Worm (Caenorhabditis elegans) whole organism, L1 larva: ENCODE results near the gene unk-1.

Experiments
- Y116A8C.19 ChIP-seq: sonication (generic microtip); optimal IDR thresholded peaks from 2 replicates; lab custom pipeline; 2016; ENCODE audit warnings: missing compliant biosample characterization, missing genetic modification characterization, borderline replicate concordance
- aly-2 ChIP-seq: fragments of 150-350 bp; optimal IDR thresholded peaks from 2 replicates; lab custom pipeline; 2014; ENCODE audit warnings: missing biosample characterization, missing genetic modification characterization
- ama-1 ChIP-seq: fragments of 150-350 bp; optimal IDR thresholded peaks from 2 replicates; lab custom pipeline; 2014
- ceh-63 ChIP-seq: fragments of 200-800 bp; sonication (Bioruptor generic); optimal IDR thresholded peaks from 2 replicates; lab custom pipeline; 2018; ENCODE audit warnings: mild to moderate bottlenecking, missing genetic modification characterization, missing compliant biosample characterization
- ceh-8 ChIP-seq: fragments of 200-800 bp; sonication (Bioruptor generic); optimal IDR thresholded peaks from 2 replicates; lab custom pipeline; 2018; ENCODE audit warnings: mild to moderate bottlenecking, missing genetic modification characterization, moderate library complexity, missing compliant biosample characterization
- ceh-82 ChIP-seq, 3 experiments: fragments of 150-350 bp in 1 of 3; sonication (generic microtip) in 2 of 3; optimal IDR thresholded peaks; 2 replicates each; lab custom pipeline; 2014 to 2017; ENCODE audit warnings: missing biosample characterization in 3 of 3, missing genetic modification characterization in 3 of 3
- ceh-88 ChIP-seq: fragments of 200-800 bp; sonication (Bioruptor generic); IDR thresholded peaks from 2 replicates; pipeline ENCODE4 v1.3.6; 2022; ENCODE audit warnings: missing genetic modification characterization, missing compliant biosample characterization
- ceh-90 ChIP-seq: sonication (generic microtip); optimal IDR thresholded peaks from 2 replicates; lab custom pipeline; 2016; ENCODE audit warnings: missing genetic modification characterization, missing compliant biosample characterization
- ces-1 ChIP-seq: fragments of 150-350 bp; optimal IDR thresholded peaks from 2 replicates; lab custom pipeline; 2014; ENCODE audit warnings: missing biosample characterization, missing genetic modification reagents, missing genetic modification characterization
- dpl-1 ChIP-seq, 3 experiments: fragments of 150-350 bp in 2 of 3; sonication (generic microtip) in 1 of 3; optimal IDR thresholded peaks; 2 replicates each; lab custom pipeline; 2014 to 2017; ENCODE audit warnings: missing biosample characterization in 3 of 3, missing genetic modification characterization in 3 of 3, missing genetic modification reagents in 3 of 3
- dsc-1 ChIP-seq: sonication (generic microtip); optimal IDR thresholded peaks from 2 replicates; lab custom pipeline; 2016; ENCODE audit warnings: mild to moderate bottlenecking, missing genetic modification characterization, missing compliant biosample characterization
- egl-13 ChIP-seq: sonication (generic microtip); optimal IDR thresholded peaks from 2 replicates; lab custom pipeline; 2016; ENCODE audit warnings: missing genotype, missing genetic modification reagents, missing genetic modification characterization, missing compliant biosample characterization
- egl-27 ChIP-seq, 2 experiments: fragments of 150-350 bp in 1 of 2; sonication (generic microtip); optimal IDR thresholded peaks; 3 replicates each; lab custom pipeline; 2017 to 2018; ENCODE audit warnings: missing biosample characterization in 2 of 2, missing genetic modification characterization in 2 of 2, missing genetic modification reagents in 2 of 2
- elt-2 ChIP-seq: sonication (generic microtip); optimal IDR thresholded peaks from 2 replicates; lab custom pipeline; 2016; ENCODE audit warnings: missing genetic modification characterization, mild to moderate bottlenecking, inconsistent platforms, missing compliant biosample characterization, missing genetic modification reagents
- ets-5 ChIP-seq: fragments of 200-800 bp; sonication (Bioruptor generic); IDR thresholded peaks from 2 replicates; pipeline ENCODE4 v1.3.6; 2022; ENCODE audit warnings: missing genetic modification characterization, missing compliant biosample characterization
- fkh-10 ChIP-seq: sonication (generic microtip); optimal IDR thresholded peaks from 2 replicates; lab custom pipeline; 2017; ENCODE audit warnings: missing biosample characterization, missing genetic modification reagents, missing genetic modification characterization
- fkh-8 ChIP-seq: sonication (generic microtip); optimal IDR thresholded peaks from 2 replicates; lab custom pipeline; 2016; ENCODE audit warnings: mild to moderate bottlenecking, missing genetic modification characterization, missing compliant biosample characterization
- hlh-17 ChIP-seq: fragments of 200-800 bp; sonication (Bioruptor generic); optimal IDR thresholded peaks from 2 replicates; lab custom pipeline; 2018; ENCODE audit warnings: missing genetic modification characterization, mild to moderate bottlenecking, missing compliant biosample characterization, moderate library complexity, borderline replicate concordance
- isw-1 ChIP-seq: fragments of 200-800 bp; sonication (Bioruptor generic); IDR thresholded peaks from 2 replicates; pipeline ENCODE4 v1.3.6; 2022; ENCODE audit warnings: missing genetic modification characterization, missing compliant biosample characterization
- lin-13 ChIP-seq: fragments of 150-350 bp; optimal IDR thresholded peaks from 2 replicates; lab custom pipeline; 2014; ENCODE audit warnings: missing biosample characterization, missing genetic modification reagents, missing genetic modification characterization
- lin-15B ChIP-seq: fragments of 150-350 bp; sonication (generic microtip); optimal IDR thresholded peaks from 3 replicates; lab custom pipeline; 2014; ENCODE audit warnings: missing biosample characterization, missing genetic modification characterization
- lir-3 ChIP-seq: sonication (generic microtip); optimal IDR thresholded peaks from 2 replicates; lab custom pipeline; 2016; ENCODE audit warnings: mild to moderate bottlenecking, missing genetic modification characterization, moderate library complexity, missing compliant biosample characterization; ENCODE audit not compliant: poor library complexity
- mab-9 ChIP-seq: fragments of 200-800 bp; sonication (Bioruptor generic); IDR thresholded peaks from 2 replicates; pipeline ENCODE4 v1.3.6; 2022; ENCODE audit warnings: missing genetic modification reagents, missing genetic modification characterization, missing compliant biosample characterization
- mef-2 ChIP-seq: fragments of 150-350 bp; optimal IDR thresholded peaks from 2 replicates; lab custom pipeline; 2014; ENCODE audit warnings: missing biosample characterization, missing genetic modification characterization
- nhr-28 ChIP-seq: fragments of 150-350 bp; optimal IDR thresholded peaks from 2 replicates; lab custom pipeline; 2014; ENCODE audit warnings: missing biosample characterization, missing genetic modification characterization
- nhr-47 ChIP-seq: sonication (generic microtip); optimal IDR thresholded peaks from 2 replicates; lab custom pipeline; 2016; ENCODE audit warnings: mild to moderate bottlenecking, missing genetic modification characterization, moderate library complexity, missing compliant biosample characterization
- nhr-71 ChIP-seq: sonication (generic microtip); optimal IDR thresholded peaks from 2 replicates; lab custom pipeline; 2016; ENCODE audit warnings: mild to moderate bottlenecking, missing genetic modification characterization, moderate library complexity, missing compliant biosample characterization
- nhr-76 ChIP-seq: sonication (generic microtip); optimal IDR thresholded peaks from 2 replicates; lab custom pipeline; 2017; ENCODE audit warnings: missing biosample characterization, missing genetic modification characterization
- nhr-84 ChIP-seq: sonication (generic microtip); optimal IDR thresholded peaks from 2 replicates; lab custom pipeline; 2017; ENCODE audit warnings: missing biosample characterization, missing genetic modification characterization
- nhr-90 ChIP-seq: sonication (generic microtip); optimal IDR thresholded peaks from 2 replicates; lab custom pipeline; 2016; ENCODE audit warnings: mild to moderate bottlenecking, missing genetic modification characterization, missing compliant biosample characterization; ENCODE audit not compliant: poor library complexity
- pag-3 ChIP-seq: sonication (generic microtip); optimal IDR thresholded peaks from 2 replicates; lab custom pipeline; 2017; ENCODE audit warnings: missing genetic modification characterization, mild to moderate bottlenecking, missing compliant biosample characterization, antibody characterized with exemption, borderline replicate concordance; ENCODE audit not compliant: insufficient read depth
- pax-3 ChIP-seq: fragments of 200-800 bp; sonication (Bioruptor generic); optimal IDR thresholded peaks from 2 replicates; lab custom pipeline; 2018; ENCODE audit warnings: mild to moderate bottlenecking, missing genetic modification characterization, moderate library complexity, missing compliant biosample characterization
- pqm-1 ChIP-seq: sonication (generic microtip); optimal IDR thresholded peaks from 3 replicates; lab custom pipeline; 2017; ENCODE audit warnings: missing biosample characterization, missing genetic modification characterization
- skn-1 ChIP-seq: fragments of 150-350 bp; optimal IDR thresholded peaks from 2 replicates; lab custom pipeline; 2014; ENCODE audit warnings: missing biosample characterization, missing genetic modification characterization
- snpc-4 ChIP-seq: fragments of 150-350 bp; optimal IDR thresholded peaks from 2 replicates; lab custom pipeline; 2014; ENCODE audit warnings: missing biosample characterization, missing genetic modification characterization
- snu-23 ChIP-seq: sonication (generic microtip); optimal IDR thresholded peaks from 2 replicates; lab custom pipeline; 2016; ENCODE audit warnings: missing genetic modification characterization, missing compliant biosample characterization
- sox-4 ChIP-seq: sonication (generic microtip); optimal IDR thresholded peaks from 2 replicates; lab custom pipeline; 2016; ENCODE audit warnings: missing genetic modification characterization, missing compliant biosample characterization
- sup-37 ChIP-seq: fragments of 200-800 bp; sonication (Bioruptor generic); optimal IDR thresholded peaks from 2 replicates; lab custom pipeline; 2018; ENCODE audit warnings: mild to moderate bottlenecking, missing genetic modification characterization, missing compliant biosample characterization
- swsn-7 ChIP-seq: sonication (generic microtip); optimal IDR thresholded peaks from 2 replicates; lab custom pipeline; 2016; ENCODE audit warnings: missing genetic modification characterization, missing compliant biosample characterization
- tbx-2 ChIP-seq: sonication (generic microtip); optimal IDR thresholded peaks from 2 replicates; lab custom pipeline; 2016; ENCODE audit warnings: missing genetic modification characterization, missing compliant biosample characterization
- unc-130 ChIP-seq: fragments of 150-350 bp; optimal IDR thresholded peaks from 2 replicates; lab custom pipeline; 2017; ENCODE audit warnings: missing biosample characterization, missing genetic modification characterization, inconsistent platforms
- unc-30 ChIP-seq: sonication (generic microtip); optimal IDR thresholded peaks from 2 replicates; lab custom pipeline; 2017; ENCODE audit warnings: missing biosample characterization, missing genetic modification characterization
- unc-62 ChIP-seq: fragments of 150-350 bp; optimal IDR thresholded peaks from 2 replicates; lab custom pipeline; 2014; ENCODE audit warnings: missing biosample characterization, missing genetic modification reagents, missing genetic modification characterization
- unc-86 ChIP-seq: sonication (generic microtip); optimal IDR thresholded peaks from 2 replicates; lab custom pipeline; 2016; ENCODE audit warnings: missing genetic modification characterization, missing compliant biosample characterization
- unc-98 ChIP-seq: fragments of 200-800 bp; sonication (Bioruptor generic); IDR thresholded peaks from 2 replicates; pipeline ENCODE4 v1.3.6; 2022; ENCODE audit warnings: missing genetic modification characterization, missing compliant biosample characterization
- xbp-1 ChIP-seq: sonication (generic microtip); optimal IDR thresholded peaks from 2 replicates; lab custom pipeline; 2016; ENCODE audit warnings: missing genetic modification characterization, missing compliant biosample characterization
- zag-1 ChIP-seq: fragments of 150-350 bp; optimal IDR thresholded peaks from 2 replicates; lab custom pipeline; 2014; ENCODE audit warnings: missing biosample characterization, missing genetic modification characterization
- ztf-4 ChIP-seq: fragments of 150-350 bp; optimal IDR thresholded peaks from 2 replicates; lab custom pipeline; 2014; ENCODE audit warnings: missing biosample characterization, missing genetic modification characterization

The unk-1 gene

ce11 chrX:7976400-7976799, 38.4 kb upstream of the unk-1 start, which contains the start of gene F45E1.5:
TSS of gene F45E1.5 (plus strand) at chrX:7976700.
- TF ChIP-seq ceh-88 (GFP tag; lab: Robert Waterston, UW) (no peak), snpc-4 (tag; lab: Kevin White, UChicago) (no peak), unc-62 (GFP tag; lab: Kevin White, UChicago) (no peak), Y116A8C.19 (no peak), unc-98 (GFP tag; lab: Robert Waterston, UW) (no peak), sup-37 (GFP tag; lab: Kevin White, UChicago) (no peak), egl-27 (tag; optimal IDR thresholded peaks at IDR 0.05; lab: Kevin White, UChicago) (no peak), aly-2 (tag; lab: Kevin White, UChicago) (no peak), hlh-17 (GFP tag; lab: Kevin White, UChicago) (no peak), unc-86 (no peak), fkh-10 (GFP tag; lab: Kevin White, UChicago) (no peak), ztf-4 (tag; lab: Kevin White, UChicago) (no peak), swsn-7 (tag; lab: Kevin White, UChicago) (no peak), snu-23 (GFP tag; lab: Kevin White, UChicago) (no peak), pag-3 (tag; lab: Kevin White, UChicago) (no peak), nhr-76 (tag; lab: Kevin White, UChicago) (no peak), unc-130 (tag; lab: Kevin White, UChicago) (no peak), skn-1 (tag; lab: Kevin White, UChicago) (no peak), ceh-90 (tag; lab: Kevin White, UChicago) (no peak)

ce11 chrX:7977452-7977851, 37.3 kb upstream of the unk-1 start:
- TF ChIP-seq ceh-88 (GFP tag; lab: Robert Waterston, UW) (no peak), fkh-8 (tag; lab: Kevin White, UChicago) (peak; percentile 87), nhr-71 (tag; lab: Kevin White, UChicago) (peak; percentile 66), nhr-47 (tag; lab: Kevin White, UChicago) (peak; percentile 51), dsc-1 (tag; lab: Kevin White, UChicago) (peak; percentile 31), sox-4 (tag; lab: Kevin White, UChicago) (peak; percentile 41), lin-15B (tag; lab: Kevin White, UChicago) (no peak)

- TF ChIP-seq elt-2 (tag; lab: Kevin White, UChicago), result no peak
- no peak for TF ChIP-seq pqm-1 (tag; lab: Kevin White, UChicago)
- TF ChIP-seq lir-3, result no peak
- TF ChIP-seq swsn-7 (tag; lab: Kevin White, UChicago), result no peak
- no peak for TF ChIP-seq egl-13 (tag; lab: Kevin White, UChicago)
- TF ChIP-seq nhr-28 (tag; lab: Kevin White, UChicago), result no peak
- no peak for TF ChIP-seq mab-9 (GFP tag; lab: Robert Waterston, UW)
- no peak for TF ChIP-seq tbx-2 (tag; lab: Kevin White, UChicago)
- TF ChIP-seq egl-27 (tag; optimal IDR thresholded peaks at IDR 0.05; lab: Kevin White, UChicago), result no peak
- TF ChIP-seq mef-2, result no peak
- no peak for TF ChIP-seq lin-13
- TF ChIP-seq unc-30, result no peak
- no peak for TF ChIP-seq ets-5 (GFP tag; lab: Robert Waterston, UW)
- no peak for TF ChIP-seq isw-1 (GFP tag; lab: Robert Waterston, UW)
- no peak for TF ChIP-seq nhr-47 (tag; lab: Kevin White, UChicago)
- no peak for TF ChIP-seq ceh-82 (tag; optimal IDR thresholded peaks at IDR 0.05; lab: Kevin White, UChicago)
- peak; percentile 70 for TF ChIP-seq fkh-8 (tag; lab: Kevin White, UChicago)
- no peak for TF ChIP-seq pax-3 (tag; lab: Kevin White, UChicago)
- no peak for TF ChIP-seq nhr-84 (tag; lab: Kevin White, UChicago)
- TF ChIP-seq dsc-1 (tag; lab: Kevin White, UChicago), result no peak
- TF ChIP-seq sox-4 (tag; lab: Kevin White, UChicago), result no peak
- TF ChIP-seq nhr-71 (tag; lab: Kevin White, UChicago), result peak; percentile 17
- TF ChIP-seq ama-1 (lab: Kevin White, UChicago), result no peak
- no peak for TF ChIP-seq ces-1 (GFP tag; lab: Kevin White, UChicago)
- TF ChIP-seq unc-98 (GFP tag; lab: Robert Waterston, UW), result no peak
- no peak for TF ChIP-seq dpl-1 (GFP tag; optimal IDR thresholded peaks at IDR 0.05; lab: Kevin White, UChicago)
- TF ChIP-seq nhr-90 (tag; lab: Kevin White, UChicago), result no peak
- TF ChIP-seq ceh-8, result no peak
- no peak for TF ChIP-seq zag-1 (tag; lab: Kevin White, UChicago)
- peak; percentile 3 for TF ChIP-seq xbp-1
- no peak for TF ChIP-seq aly-2 (tag; lab: Kevin White, UChicago)
- no peak for TF ChIP-seq snpc-4 (tag; lab: Kevin White, UChicago)
- TF ChIP-seq ceh-63 (GFP tag; lab: Kevin White, UChicago), result no peak
These were observed 32.7 kb upstream of the unk-1 start, which contains the start of gene his-71 for ce11 chrX:7982047-7982446. TSS of gene his-71 (minus strand) at chrX:7982070.
